Worm (Caenorhabditis elegans) whole organism, L4 larva: ENCODE results near the gene btb-5.

Experiments used
- D1046.2 ChIP-seq: fragments of 200-800 bp; sonication (Bioruptor generic); IDR thresholded peaks from 2 replicates; pipeline ENCODE4 v1.3.6; 2022; ENCODE audit warnings: missing genetic modification characterization, missing compliant biosample characterization
- Y48G9A.11 ChIP-seq: fragments of 200-800 bp; sonication (Bioruptor generic); IDR thresholded peaks from 2 replicates; pipeline ENCODE4 v1.3.6; 2022; ENCODE audit warnings: missing genetic modification reagents, missing genetic modification characterization, missing compliant biosample characterization
- Y75B8A.6 ChIP-seq: fragments of 200-800 bp; sonication (Bioruptor generic); IDR thresholded peaks from 2 replicates; pipeline ENCODE4 v1.3.6; 2022; ENCODE audit warnings: missing genetic modification reagents, missing genetic modification characterization, missing compliant biosample characterization
- aly-2 ChIP-seq: sonication (generic microtip); optimal IDR thresholded peaks from 2 replicates; lab custom pipeline; 2018; ENCODE audit warnings: missing biosample characterization, missing genetic modification characterization
- attf-4 ChIP-seq: sonication (generic microtip); optimal IDR thresholded peaks from 3 replicates; lab custom pipeline; 2017; ENCODE audit warnings: missing biosample characterization, missing genetic modification characterization
- ceh-20 ChIP-seq: fragments of 200-800 bp; sonication (Bioruptor generic); IDR thresholded peaks from 2 replicates; pipeline ENCODE4 v1.3.6; 2022; ENCODE audit warnings: missing genetic modification reagents, missing genetic modification characterization, missing compliant biosample characterization
- ceh-32 ChIP-seq: sonication (generic microtip); optimal IDR thresholded peaks from 2 replicates; lab custom pipeline; 2016; ENCODE audit warnings: mild to moderate bottlenecking, missing genetic modification characterization, missing compliant biosample characterization; ENCODE audit not compliant: poor library complexity
- ceh-44 ChIP-seq: fragments of 200-800 bp; sonication (Bioruptor generic); IDR thresholded peaks from 2 replicates; pipeline ENCODE4 v1.3.6; 2022; ENCODE audit warnings: missing genetic modification reagents, missing genetic modification characterization, missing compliant biosample characterization
- ceh-62 ChIP-seq: sonication (generic microtip); optimal IDR thresholded peaks from 2 replicates; lab custom pipeline; 2017; ENCODE audit warnings: missing biosample characterization, missing genetic modification characterization
- ceh-82 ChIP-seq: sonication (generic microtip); optimal IDR thresholded peaks from 2 replicates; lab custom pipeline; 2017; ENCODE audit warnings: missing biosample characterization, missing genetic modification characterization
- cey-2 ChIP-seq: sonication (generic microtip); optimal IDR thresholded peaks from 3 replicates; lab custom pipeline; 2017; ENCODE audit warnings: missing genetic modification characterization, mild to moderate bottlenecking, missing compliant biosample characterization, antibody characterized with exemption, borderline replicate concordance; ENCODE audit not compliant: insufficient read depth
- ctbp-1 ChIP-seq: fragments of 200-800 bp; sonication (Bioruptor generic); IDR thresholded peaks from 2 replicates; pipeline ENCODE4 v1.3.6; 2022; ENCODE audit warnings: missing genetic modification reagents, missing genetic modification characterization, missing compliant biosample characterization
- daf-16 ChIP-seq, 3 experiments: sonication (generic microtip); optimal IDR thresholded peaks; 2 replicates each; lab custom pipeline; 2016 to 2017; ENCODE audit warnings: missing genetic modification characterization in 3 of 3, missing genetic modification reagents in 3 of 3, mild to moderate bottlenecking in 2 of 3, missing compliant biosample characterization in 2 of 3, missing biosample characterization in 1 of 3, moderate library complexity in 1 of 3
- daf-19 ChIP-seq: fragments of 200-800 bp; sonication (Bioruptor generic); conservative IDR thresholded peaks from 2 replicates; pipeline ENCODE4 v1.3.6; 2022; ENCODE audit warnings: missing genetic modification characterization, missing compliant biosample characterization
- daf-8 ChIP-seq: fragments of 200-800 bp; sonication (Bioruptor generic); IDR thresholded peaks from 2 replicates; pipeline ENCODE4 v1.3.6; 2022; ENCODE audit warnings: missing genetic modification characterization, missing compliant biosample characterization
- dmd-8 ChIP-seq: fragments of 200-800 bp; sonication (Bioruptor generic); IDR thresholded peaks from 2 replicates; pipeline ENCODE4 v1.3.6; 2022; ENCODE audit warnings: missing genetic modification characterization, missing compliant biosample characterization
- dmd-9 ChIP-seq: fragments of 200-800 bp; sonication (Bioruptor generic); IDR thresholded peaks from 2 replicates; pipeline ENCODE4 v1.3.6; 2022; ENCODE audit warnings: missing genetic modification reagents, missing genetic modification characterization, missing compliant biosample characterization
- duxl-1 ChIP-seq: sonication (generic microtip); optimal IDR thresholded peaks from 2 replicates; lab custom pipeline; 2016; ENCODE audit warnings: mild to moderate bottlenecking, missing genetic modification characterization, moderate library complexity, missing compliant biosample characterization; ENCODE audit not compliant: poor library complexity
- egl-43 ChIP-seq: fragments of 200-800 bp; sonication (Bioruptor generic); IDR thresholded peaks from 2 replicates; pipeline ENCODE4 v1.3.6; 2022; ENCODE audit warnings: missing genetic modification reagents, missing genetic modification characterization, missing compliant biosample characterization
- fos-1 ChIP-seq: fragments of 150-350 bp; optimal IDR thresholded peaks from 2 replicates; lab custom pipeline; 2014; ENCODE audit warnings: missing biosample characterization, missing genetic modification characterization
- hlh-30 ChIP-seq: sonication (generic microtip); optimal IDR thresholded peaks from 2 replicates; lab custom pipeline; 2017; ENCODE audit warnings: antibody characterized with exemption, mild to moderate bottlenecking, missing genetic modification characterization, missing compliant biosample characterization; ENCODE audit not compliant: insufficient read depth
- hmg-1.1 ChIP-seq: fragments of 200-800 bp; sonication (Bioruptor generic); IDR thresholded peaks from 2 replicates; pipeline ENCODE4 v1.3.6; 2022; ENCODE audit warnings: missing genetic modification reagents, missing genetic modification characterization, missing compliant biosample characterization
- lim-7 ChIP-seq: fragments of 200-800 bp; sonication (Bioruptor generic); IDR thresholded peaks from 2 replicates; pipeline ENCODE4 v1.3.6; 2022; ENCODE audit warnings: missing genetic modification characterization, missing compliant biosample characterization
- lin-1 ChIP-seq: fragments of 200-800 bp; sonication (Bioruptor generic); IDR thresholded peaks from 2 replicates; pipeline ENCODE4 v1.3.6; 2022; ENCODE audit warnings: missing genetic modification reagents, missing genetic modification characterization, missing compliant biosample characterization
- lin-13 ChIP-seq: fragments of 150-350 bp; optimal IDR thresholded peaks from 2 replicates; lab custom pipeline; 2014; ENCODE audit warnings: missing biosample characterization, missing genetic modification reagents, missing genetic modification characterization
- lin-15B ChIP-seq: fragments of 150-350 bp; sonication (generic microtip); optimal IDR thresholded peaks from 3 replicates; lab custom pipeline; 2014; ENCODE audit warnings: missing biosample characterization, missing genetic modification characterization
- lir-3 ChIP-seq: sonication (generic microtip); optimal IDR thresholded peaks from 2 replicates; lab custom pipeline; 2016; ENCODE audit warnings: mild to moderate bottlenecking, missing genetic modification characterization, missing compliant biosample characterization
- madf-5 ChIP-seq, 2 experiments: fragments of 200-800 bp; sonication (Bioruptor generic); IDR thresholded peaks; 2 replicates each; pipeline ENCODE4 v1.3.6; 2022; ENCODE audit warnings: missing compliant biosample characterization in 2 of 2, missing genetic modification characterization in 2 of 2
- mxl-2 ChIP-seq: fragments of 200-800 bp; sonication (Bioruptor generic); conservative IDR thresholded peaks from 2 replicates; pipeline ENCODE4 v1.3.6; 2022; ENCODE audit warnings: missing genetic modification reagents, missing genetic modification characterization, missing compliant biosample characterization
- mxl-3 ChIP-seq: fragments of 200-800 bp; sonication (Bioruptor generic); optimal IDR thresholded peaks from 2 replicates; lab custom pipeline; 2018; ENCODE audit warnings: mild to moderate bottlenecking, missing genetic modification characterization, missing compliant biosample characterization
- nhr-102 ChIP-seq: sonication (generic microtip); optimal IDR thresholded peaks from 2 replicates; lab custom pipeline; 2016; ENCODE audit warnings: mild to moderate bottlenecking, missing genetic modification characterization, moderate library complexity, missing compliant biosample characterization
- nhr-11 ChIP-seq: fragments of 150-350 bp; optimal IDR thresholded peaks from 2 replicates; lab custom pipeline; 2014; ENCODE audit warnings: missing biosample characterization, missing genetic modification characterization
- nhr-111 ChIP-seq: fragments of 200-800 bp; sonication (Bioruptor generic); optimal IDR thresholded peaks from 2 replicates; lab custom pipeline; 2018; ENCODE audit warnings: mild to moderate bottlenecking, missing genetic modification characterization, missing compliant biosample characterization
- nhr-237 ChIP-seq: sonication (generic microtip); optimal IDR thresholded peaks from 2 replicates; lab custom pipeline; 2017; ENCODE audit warnings: missing biosample characterization, missing genetic modification characterization
- nhr-25 ChIP-seq: sonication (generic microtip); optimal IDR thresholded peaks from 2 replicates; lab custom pipeline; 2017; ENCODE audit warnings: missing genetic modification characterization, mild to moderate bottlenecking, missing compliant biosample characterization, antibody characterized with exemption, moderate library complexity, borderline replicate concordance; ENCODE audit not compliant: insufficient read depth
- nhr-41 ChIP-seq: fragments of 200-800 bp; sonication (Bioruptor generic); IDR thresholded peaks from 2 replicates; pipeline ENCODE4 v1.3.6; 2022; ENCODE audit warnings: missing genetic modification reagents, missing genetic modification characterization, missing compliant biosample characterization
- nhr-76 ChIP-seq: fragments of 150-350 bp; optimal IDR thresholded peaks from 2 replicates; lab custom pipeline; 2014; ENCODE audit warnings: missing biosample characterization, missing genetic modification characterization
- pha-4 ChIP-seq, 2 experiments: fragments of 150-350 bp in 1 of 2; fragments of 200-800 bp in 1 of 2; sonication (Bioruptor generic) in 1 of 2; IDR thresholded peaks in 1 of 2; optimal IDR thresholded peaks in 1 of 2; 2 replicates each; pipeline versions ENCODE4 v1.3.6 to Lab custom; 2014 to 2022; ENCODE audit warnings: missing genetic modification characterization in 2 of 2, missing genetic modification reagents in 2 of 2, missing biosample characterization in 1 of 2, missing compliant biosample characterization in 1 of 2
- php-3 ChIP-seq: fragments of 200-800 bp; sonication (Bioruptor generic); IDR thresholded peaks from 2 replicates; pipeline ENCODE4 v1.3.6; 2022; ENCODE audit warnings: missing genetic modification reagents, missing genetic modification characterization, missing compliant biosample characterization
- pqm-1 ChIP-seq: sonication (generic microtip); optimal IDR thresholded peaks from 2 replicates; lab custom pipeline; 2017; ENCODE audit warnings: missing biosample characterization, missing genetic modification characterization
- rbr-2 ChIP-seq: sonication (generic microtip); optimal IDR thresholded peaks from 2 replicates; lab custom pipeline; 2016; ENCODE audit warnings: missing genotype, missing genetic modification characterization, missing compliant biosample characterization
- snpc-4 ChIP-seq: fragments of 150-350 bp; optimal IDR thresholded peaks from 2 replicates; lab custom pipeline; 2014; ENCODE audit warnings: missing biosample characterization, missing genetic modification characterization
- tra-1 ChIP-seq: fragments of 200-800 bp; sonication (Bioruptor generic); IDR thresholded peaks from 2 replicates; pipeline ENCODE4 v1.3.6; 2022; ENCODE audit warnings: missing genetic modification reagents, missing genetic modification characterization, missing compliant biosample characterization
- unc-39 ChIP-seq: sonication (generic microtip); optimal IDR thresholded peaks from 2 replicates; lab custom pipeline; 2017; ENCODE audit warnings: missing biosample characterization, missing genetic modification characterization
- unc-62 ChIP-seq, 3 experiments: fragments of 150-350 bp in 1 of 3; sonication (generic microtip); optimal IDR thresholded peaks in 2 of 3; peaks in 1 of 3; 1 replicate in 1 of 3; 2 replicates in 2 of 3; lab custom pipeline; 2014 to 2017; ENCODE audit warnings: missing biosample characterization in 3 of 3, missing genetic modification characterization in 3 of 3, missing genetic modification reagents in 3 of 3, missing genotype in 1 of 3
- vab-7 ChIP-seq: fragments of 200-800 bp; sonication (Bioruptor generic); IDR thresholded peaks from 2 replicates; pipeline ENCODE4 v1.3.6; 2022; ENCODE audit warnings: missing genetic modification reagents, missing genetic modification characterization, missing compliant biosample characterization
- zfp-3 ChIP-seq: fragments of 200-800 bp; sonication (Bioruptor generic); conservative IDR thresholded peaks from 2 replicates; pipeline ENCODE4 v1.3.6; 2022; ENCODE audit warnings: missing genetic modification reagents, missing genetic modification characterization, missing compliant biosample characterization
- zip-11 ChIP-seq: fragments of 200-800 bp; sonication (Bioruptor generic); IDR thresholded peaks from 2 replicates; pipeline ENCODE4 v1.3.6; 2022; ENCODE audit warnings: missing genetic modification characterization, missing compliant biosample characterization
- ztf-11 ChIP-seq: fragments of 150-350 bp; optimal IDR thresholded peaks from 2 replicates; lab custom pipeline; 2014; ENCODE audit warnings: missing biosample characterization, missing genetic modification characterization

btb-5 gene

DNA sequence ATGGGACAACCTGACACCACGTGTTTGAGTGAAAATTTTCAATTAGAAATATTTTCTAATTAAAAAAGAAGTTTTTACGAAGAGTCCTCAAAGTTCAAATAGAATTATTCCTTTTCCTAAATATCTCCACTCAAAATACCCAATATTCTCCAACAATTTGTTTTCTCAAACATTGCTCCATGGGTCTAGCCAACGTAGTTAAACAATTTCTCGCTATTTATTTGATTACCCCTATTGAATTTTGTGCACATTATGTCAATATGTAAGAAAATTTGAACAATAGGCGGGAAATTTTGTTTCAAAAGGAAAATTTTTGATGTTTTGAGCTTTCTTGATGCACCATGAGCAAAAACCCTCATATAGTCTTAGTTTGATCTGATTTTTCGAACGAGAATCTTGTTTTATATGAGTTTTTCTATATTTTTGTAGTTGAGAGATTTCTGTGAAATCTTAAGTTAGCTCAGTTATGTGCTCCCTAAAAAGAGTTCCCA, 1.5 kb upstream of the btb-5 start:
- TF ChIP-seq rbr-2 (tag; lab: Kevin White, UChicago) (peak; percentile 36), ceh-32 (tag; lab: Kevin White, UChicago) (no peak), lin-13 (GFP tag; lab: Kevin White, UChicago) (no peak), nhr-102 (peak; percentile 2), dmd-8 (no peak), cey-2 (tag; lab: Kevin White, UChicago) (no peak), dmd-9 (GFP tag; lab: Robert Waterston, UW) (no peak), nhr-25 (tag; lab: Kevin White, UChicago) (no peak), egl-43 (GFP tag; lab: Robert Waterston, UW) (no peak), Y48G9A.11 (GFP tag; lab: Robert Waterston, UW) (no peak), zfp-3 (peak; percentile 87), lin-15B (tag; lab: Kevin White, UChicago) (no peak), duxl-1 (tag; lab: Kevin White, UChicago) (no peak), aly-2 (no peak), lin-1 (peak; percentile 75), attf-4 (tag; lab: Kevin White, UChicago) (no peak), mxl-3 (GFP tag; lab: Kevin White, UChicago) (no peak), daf-19 (GFP tag; lab: Robert Waterston, UW) (no peak), unc-39 (no peak), ceh-20 (0 out of 2 replicates have a peak, but pooled peaks have one; percentile 52), snpc-4 (tag; lab: Kevin White, UChicago) (no peak), ctbp-1 (GFP tag; lab: Robert Waterston, UW) (peak; percentile 70), D1046.2 (no peak), nhr-76 (tag; lab: Kevin White, UChicago) (no peak), hlh-30 (no peak), lim-7 (GFP tag; lab: Robert Waterston, UW) (no peak), nhr-11 (no peak), hmg-1.1 (GFP tag; lab: Robert Waterston, UW) (peak; percentile 65), ztf-11 (tag; lab: Kevin White, UChicago) (no peak), pqm-1 (no peak), vab-7 (GFP tag; lab: Robert Waterston, UW) (peak; percentile 64), nhr-111 (no peak), daf-8 (GFP tag; lab: Robert Waterston, UW) (no peak), nhr-237 (tag; lab: Kevin White, UChicago) (peak; percentile 22), unc-62 (GFP tag; optimal IDR thresholded peaks at IDR 0.05 in 1 of 2; lab: Kevin White, UChicago) (no peak), unc-62 (tag; optimal IDR thresholded peaks at IDR 0.05; lab: Kevin White, UChicago) (no peak), ceh-44 (no peak), lir-3 (tag; lab: Kevin White, UChicago) (no peak), mxl-2 (no peak), ceh-82 (tag; lab: Kevin White, UChicago) (no peak), daf-16 (GFP tag; optimal IDR thresholded peaks at IDR 0.05; lab: Kevin White, UChicago) (no peak), daf-16 (tag; optimal IDR thresholded peaks at IDR 0.05; lab: Kevin White, UChicago) (no peak), ceh-62 (tag; lab: Kevin White, UChicago) (no peak), nhr-41 (peak; percentile 5; the same call in 1 of the 2 replicates), zip-11 (GFP tag; lab: Robert Waterston, UW) (no peak), fos-1 (tag; lab: Kevin White, UChicago) (no peak), tra-1 (GFP tag; lab: Robert Waterston, UW) (no peak), pha-4 (GFP tag; IDR thresholded peaks at IDR 0.05; lab: Robert Waterston, UW) (no peak), pha-4 (tag; optimal IDR thresholded peaks at IDR 0.05; lab: Kevin White, UChicago) (no peak), madf-5 (GFP tag; IDR thresholded peaks at IDR 0.05; lab: Robert Waterston, UW) (no peak; a peak in 1 of 4 replicates), php-3 (GFP tag; lab: Robert Waterston, UW) (peak; percentile 20; the same call in 1 of the 2 replicates), Y75B8A.6 (GFP tag; lab: Robert Waterston, UW) (peak; percentile 50; the same call in 1 of the 2 replicates)
